Fruit fly (Drosophila melanogaster) whole organism, embryonic: Measurements from ENCODE around the gene HemK2.

Experiments
- Aef1 ChIP-seq: fragments of 200-800 bp; sonication (Bioruptor generic); IDR thresholded peaks from 3 replicates; pipeline ENCODE4 v1.3.6; 2022; ENCODE audit warnings: missing biosample characterization, missing genetic modification characterization
- CG10147 ChIP-seq: fragments of 200-800 bp; sonication (Bioruptor generic); optimal IDR thresholded peaks from 2 replicates; lab custom pipeline; 2019; ENCODE audit warnings: missing biosample characterization, mild to moderate bottlenecking, missing genetic modification characterization, moderate library complexity
- CG10654 ChIP-seq: fragments of 200-800 bp; sonication (Bioruptor generic); optimal IDR thresholded peaks from 2 replicates; lab custom pipeline; 2016; ENCODE audit warnings: missing biosample characterization, missing genetic modification characterization
- CG12155 ChIP-seq: fragments of 200-800 bp; sonication (Bioruptor generic); optimal IDR thresholded peaks from 3 replicates; lab custom pipeline; 2016; ENCODE audit warnings: missing biosample characterization, missing genetic modification characterization
- CG12744 ChIP-seq: fragments of 200-800 bp; sonication (Bioruptor generic); optimal IDR thresholded peaks from 2 replicates; lab custom pipeline; 2016; ENCODE audit warnings: missing biosample characterization, missing genetic modification characterization
- CG14014 ChIP-seq: fragments of 200-800 bp; sonication (Bioruptor generic); IDR thresholded peaks from 2 replicates; pipeline ENCODE4 v1.3.6; 2022; ENCODE audit warnings: missing biosample characterization, missing genetic modification characterization
- CG14860 ChIP-seq: fragments of 200-800 bp; sonication (Bioruptor generic); IDR thresholded peaks from 3 replicates; pipeline ENCODE4 v1.3.6; 2022; ENCODE audit warnings: missing biosample characterization, missing genetic modification characterization; ENCODE audit not compliant: partially characterized antibody
- CG15479 ChIP-seq: fragments of 200-800 bp; sonication (Bioruptor generic); optimal IDR thresholded peaks from 3 replicates; lab custom pipeline; 2019; ENCODE audit warnings: missing biosample characterization, mild to moderate bottlenecking, missing genetic modification characterization, moderate library complexity
- CG1647 ChIP-seq: fragments of 200-800 bp; sonication (Bioruptor generic); optimal IDR thresholded peaks from 3 replicates; lab custom pipeline; 2016; ENCODE audit warnings: missing biosample characterization, missing genetic modification characterization
- CG30431 ChIP-seq: fragments of 200-800 bp; sonication (Bioruptor generic); optimal IDR thresholded peaks from 2 replicates; lab custom pipeline; 2017; ENCODE audit warnings: missing biosample characterization, missing genetic modification characterization
- CG6689 ChIP-seq: fragments of 200-800 bp; sonication (Bioruptor generic); IDR thresholded peaks from 2 replicates; pipeline ENCODE4 v1.3.6; 2022; ENCODE audit warnings: missing biosample characterization, missing genetic modification characterization
- CG7372 ChIP-seq: fragments of 200-800 bp; sonication (Bioruptor generic); IDR thresholded peaks from 2 replicates; pipeline ENCODE4 v1.3.6; 2022; ENCODE audit warnings: missing biosample characterization, missing genetic modification characterization
- CG8359 ChIP-seq: fragments of 200-800 bp; sonication (Bioruptor generic); optimal IDR thresholded peaks from 2 replicates; lab custom pipeline; 2017; ENCODE audit warnings: missing biosample characterization, mild to moderate bottlenecking, missing genetic modification characterization, borderline replicate concordance
- CG8388 ChIP-seq: fragments of 200-800 bp; sonication (Bioruptor generic); optimal IDR thresholded peaks from 2 replicates; lab custom pipeline; 2019; ENCODE audit warnings: missing biosample characterization, mild to moderate bottlenecking, missing genetic modification characterization, moderate library complexity
- CG9932 ChIP-seq: fragments of 200-800 bp; sonication (Bioruptor generic); IDR thresholded peaks from 2 replicates; pipeline ENCODE4 v1.3.6; 2022; ENCODE audit warnings: missing biosample characterization, missing genetic modification characterization
- Deaf1 ChIP-seq: fragments of 200-800 bp; optimal IDR thresholded peaks from 3 replicates; lab custom pipeline; 2019; ENCODE audit warnings: missing biosample characterization, mild to moderate bottlenecking, missing genetic modification characterization, moderate library complexity
- Dll ChIP-seq: fragments of 200-800 bp; sonication (Bioruptor generic); IDR thresholded peaks from 4 replicates; pipeline ENCODE4 v1.3.6; 2022; ENCODE audit warnings: missing biosample characterization, missing genetic modification characterization; ENCODE audit not compliant: partially characterized antibody
- Doc2 ChIP-seq: fragments of 200-800 bp; sonication (Bioruptor generic); IDR thresholded peaks from 2 replicates; pipeline ENCODE4 v1.3.6; 2022; ENCODE audit warnings: missing biosample characterization, missing genetic modification characterization
- H15 ChIP-seq: fragments of 200-800 bp; sonication (Bioruptor generic); IDR thresholded peaks from 3 replicates; pipeline ENCODE4 v1.3.6; 2022; ENCODE audit warnings: missing biosample characterization, missing genetic modification characterization
- HmgZ ChIP-seq: fragments of 200-800 bp; sonication (Bioruptor generic); optimal IDR thresholded peaks from 2 replicates; lab custom pipeline; 2018; ENCODE audit warnings: missing biosample characterization, mild to moderate bottlenecking, missing genetic modification characterization
- Hmr ChIP-seq: fragments of 200-800 bp; sonication (Bioruptor generic); optimal IDR thresholded peaks from 3 replicates; lab custom pipeline; 2017; ENCODE audit warnings: mild to moderate bottlenecking, missing biosample characterization, missing genetic modification reagents, missing genetic modification characterization
- Hr51 ChIP-seq, 2 experiments: fragments of 200-800 bp; sonication (Bioruptor generic); optimal IDR thresholded peaks; 2 replicates in 1 of 2; 3 replicates in 1 of 2; lab custom pipeline; 2016 to 2018; ENCODE audit warnings: missing biosample characterization in 2 of 2, missing genetic modification characterization in 2 of 2, mild to moderate bottlenecking in 1 of 2, moderate library complexity in 1 of 2
- Lim3 ChIP-seq: fragments of 200-800 bp; sonication (Bioruptor generic); IDR thresholded peaks from 2 replicates; pipeline ENCODE4 v1.3.6; 2022; ENCODE audit warnings: missing biosample characterization, missing genetic modification characterization
- MTF-1 ChIP-seq: fragments of 200-800 bp; sonication (Bioruptor generic); optimal IDR thresholded peaks from 2 replicates; lab custom pipeline; 2018; ENCODE audit warnings: missing biosample characterization, mild to moderate bottlenecking, missing genetic modification characterization, borderline replicate concordance
- Meics ChIP-seq: fragments of 200-800 bp; sonication (Bioruptor generic); optimal IDR thresholded peaks from 2 replicates; lab custom pipeline; 2017; ENCODE audit warnings: missing biosample characterization, mild to moderate bottlenecking, missing genetic modification characterization
- NC2β ChIP-seq: fragments of 200-800 bp; sonication (Bioruptor generic); optimal IDR thresholded peaks from 2 replicates; lab custom pipeline; 2016; ENCODE audit warnings: missing biosample characterization, missing genetic modification characterization
- Ptx1 ChIP-seq: fragments of 200-800 bp; sonication (Bioruptor generic); IDR thresholded peaks from 2 replicates; pipeline ENCODE4 v1.3.6; 2022; ENCODE audit warnings: missing biosample characterization, missing genetic modification characterization
- Sin3A ChIP-seq: fragments of >200 bp; optimal IDR thresholded peaks from 2 replicates; lab custom pipeline; 2018
- abd-A ChIP-seq: fragments of 200-800 bp; sonication (Bioruptor generic); optimal IDR thresholded peaks from 3 replicates; lab custom pipeline; 2019; ENCODE audit warnings: missing biosample characterization, mild to moderate bottlenecking, missing genetic modification characterization, moderate library complexity
- ap ChIP-seq: fragments of 200-800 bp; sonication (Bioruptor generic); IDR thresholded peaks from 2 replicates; pipeline ENCODE4 v1.3.6; 2022; ENCODE audit warnings: missing biosample characterization, missing genetic modification characterization
- bab2 ChIP-seq: fragments of 200-800 bp; sonication (Bioruptor generic); optimal IDR thresholded peaks from 2 replicates; lab custom pipeline; 2016; ENCODE audit warnings: missing biosample characterization, missing genetic modification characterization
- bigmax ChIP-seq: fragments of 200-800 bp; sonication (Bioruptor generic); optimal IDR thresholded peaks from 2 replicates; lab custom pipeline; 2018; ENCODE audit warnings: missing biosample characterization, mild to moderate bottlenecking, missing genetic modification characterization
- ci ChIP-seq: fragments of 200-800 bp; sonication (Bioruptor generic); IDR thresholded peaks from 3 replicates; pipeline ENCODE4 v1.3.6; 2022; ENCODE audit warnings: missing biosample characterization, missing genetic modification characterization
- cwo ChIP-seq: fragments of 200-800 bp; sonication (Bioruptor generic); optimal IDR thresholded peaks from 3 replicates; lab custom pipeline; 2017; ENCODE audit warnings: missing biosample characterization, missing genetic modification characterization, mild to moderate bottlenecking, moderate library complexity, missing genetic modification reagents
- danr ChIP-seq: fragments of 200-800 bp; sonication (Bioruptor generic); IDR thresholded peaks from 2 replicates; pipeline ENCODE4 v1.3.6; 2022; ENCODE audit warnings: missing biosample characterization, missing genetic modification characterization
- esg ChIP-seq: fragments of 200-800 bp; sonication (Bioruptor generic); conservative IDR thresholded peaks from 2 replicates; pipeline ENCODE4 v1.3.6; 2022; ENCODE audit warnings: missing biosample characterization, missing genetic modification characterization
- fru ChIP-seq: fragments of >200 bp; optimal IDR thresholded peaks from 2 replicates; lab custom pipeline; 2017
- fu2 ChIP-seq: fragments of 200-800 bp; sonication (Bioruptor generic); optimal IDR thresholded peaks from 2 replicates; lab custom pipeline; 2016; ENCODE audit warnings: missing biosample characterization, missing genetic modification characterization
- jing ChIP-seq: fragments of 200-800 bp; sonication (Bioruptor generic); optimal IDR thresholded peaks from 2 replicates; lab custom pipeline; 2018; ENCODE audit warnings: missing biosample characterization, mild to moderate bottlenecking, missing genetic modification characterization
- nerfin-2 ChIP-seq: fragments of 200-800 bp; sonication (Bioruptor generic); IDR thresholded peaks from 2 replicates; pipeline ENCODE4 v1.3.6; 2022; ENCODE audit warnings: missing biosample characterization, missing genetic modification characterization; ENCODE audit not compliant: partially characterized antibody
- nmo ChIP-seq: fragments of 200-800 bp; sonication (Bioruptor generic); optimal IDR thresholded peaks from 2 replicates; lab custom pipeline; 2018; ENCODE audit warnings: missing biosample characterization, mild to moderate bottlenecking, missing genetic modification characterization, moderate library complexity
- org-1 ChIP-seq: fragments of 200-800 bp; sonication (Bioruptor generic); optimal IDR thresholded peaks from 2 replicates; lab custom pipeline; 2017; ENCODE audit warnings: missing biosample characterization, missing genetic modification characterization
- pros ChIP-seq: fragments of 200-800 bp; sonication (Bioruptor generic); optimal IDR thresholded peaks from 3 replicates; lab custom pipeline; 2019; ENCODE audit warnings: missing biosample characterization, mild to moderate bottlenecking, missing genetic modification characterization, moderate library complexity
- pum ChIP-seq: fragments of 200-800 bp; sonication (Bioruptor generic); optimal IDR thresholded peaks from 2 replicates; lab custom pipeline; 2016; ENCODE audit warnings: missing biosample characterization, missing genetic modification characterization
- schlank ChIP-seq: fragments of 200-800 bp; sonication (Bioruptor generic); optimal IDR thresholded peaks from 2 replicates; lab custom pipeline; 2018; ENCODE audit warnings: missing biosample characterization, mild to moderate bottlenecking, missing genetic modification characterization
- sr ChIP-seq: fragments of 200-800 bp; sonication (Bioruptor generic); IDR thresholded peaks from 3 replicates; pipeline ENCODE4 v1.3.6; 2022; ENCODE audit warnings: missing biosample characterization, missing genetic modification characterization
- stc ChIP-seq: fragments of 200-800 bp; sonication (Bioruptor generic); IDR thresholded peaks from 2 replicates; pipeline ENCODE4 v1.3.6; 2022; ENCODE audit warnings: missing biosample characterization, missing genetic modification characterization
- vfl ChIP-seq: fragments of 200-800 bp; sonication (Bioruptor generic); optimal IDR thresholded peaks from 2 replicates; lab custom pipeline; 2016; ENCODE audit warnings: missing biosample characterization, missing genetic modification characterization
- wek ChIP-seq: fragments of 200-800 bp; sonication (Bioruptor generic); optimal IDR thresholded peaks from 3 replicates; lab custom pipeline; 2018; ENCODE audit warnings: missing biosample characterization, mild to moderate bottlenecking, missing genetic modification characterization, moderate library complexity
- zen2 ChIP-seq: fragments of 200-800 bp; sonication (Bioruptor generic); IDR thresholded peaks from 3 replicates; pipeline ENCODE4 v1.3.6; 2022; ENCODE audit warnings: missing biosample characterization, missing genetic modification characterization; ENCODE audit not compliant: partially characterized antibody

The HemK2 gene

DNA sequence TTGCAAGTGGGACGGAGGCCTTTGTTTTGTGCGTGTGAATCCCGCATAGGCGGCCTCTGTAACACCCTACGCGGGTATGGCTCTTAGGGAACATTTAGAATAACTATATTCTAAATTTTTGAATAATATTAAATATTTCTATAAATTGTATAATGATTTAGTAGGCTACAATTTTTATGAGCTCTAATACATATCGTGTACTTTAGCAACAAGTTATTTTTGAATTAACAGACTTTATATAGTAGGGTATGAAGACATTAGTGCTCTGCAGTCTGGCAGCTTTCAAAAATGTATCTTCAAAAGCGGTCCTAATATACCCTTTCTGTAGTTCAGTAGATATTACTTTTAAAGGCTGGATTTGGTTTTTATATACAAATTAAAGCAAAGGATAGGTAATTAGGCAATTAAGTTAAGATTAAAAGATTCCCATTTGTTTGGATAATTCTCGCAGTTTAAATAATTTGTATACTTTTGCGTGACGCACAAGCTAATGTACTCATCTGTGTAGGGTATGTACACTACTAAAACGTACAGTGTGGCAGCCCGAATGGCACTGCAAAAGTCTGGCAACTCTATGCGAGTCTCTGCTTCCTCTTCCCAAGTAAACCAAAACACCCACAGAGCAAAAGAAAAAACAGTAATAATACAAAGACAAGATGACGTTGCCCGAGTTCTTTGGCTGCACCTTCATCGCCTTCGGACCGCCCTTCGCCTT, 6.3 kb upstream of the HemK2 start, which contains the start of the genes Snx21 and aph-1 (continued):
- TF ChIP-seq CG9932 (GFP tag; lab: Robert Waterston, UW) (peak; percentile 90), CG12155 (GFP tag; lab: Kevin White, UChicago) (peak; percentile 84), Aef1 (GFP tag; lab: Robert Waterston, UW) (peak; percentile 88), vfl (GFP tag; lab: Kevin White, UChicago) (peak; percentile 88), CG1647 (GFP tag; lab: Kevin White, UChicago) (peak; percentile 81), pum (GFP tag; lab: Kevin White, UChicago) (peak; percentile 92), CG10654 (GFP tag; lab: Kevin White, UChicago) (peak; percentile 88), zen2 (GFP tag; lab: Robert Waterston, UW) (no peak), CG12744 (GFP tag; lab: Kevin White, UChicago) (peak; percentile 26), Lim3 (GFP tag; lab: Robert Waterston, UW) (0 out of 2 replicates have a peak, but pooled peaks have one; percentile 58), danr (GFP tag; lab: Robert Waterston, UW) (peak; percentile 83), bigmax (GFP tag; lab: Kevin White, UChicago) (no peak), stc (GFP tag; lab: Robert Waterston, UW) (peak; percentile 89), ap (GFP tag; lab: Robert Waterston, UW) (peak; percentile 63), jing (GFP tag; lab: Kevin White, UChicago) (peak; percentile 65), CG8359 (peak; percentile 82), CG8388 (GFP tag; lab: Kevin White, UChicago) (peak; percentile 90), abd-A (tag; lab: Kevin White, UChicago) (peak; percentile 85), CG6689 (GFP tag; lab: Robert Waterston, UW) (peak; percentile 91), Hr51 (GFP tag; optimal IDR thresholded peaks at IDR 0.05; lab: Kevin White, UChicago) (peak; percentile 90 to 95), CG14014 (GFP tag; lab: Robert Waterston, UW) (peak; percentile 85), Meics (peak; percentile 93), pros (GFP tag; lab: Kevin White, UChicago) (peak; percentile 46), Dll (no peak), esg (peak; percentile 85), cwo (GFP tag; lab: Kevin White, UChicago) (peak; percentile 89), fu2 (GFP tag; lab: Kevin White, UChicago) (peak; percentile 80), Ptx1 (GFP tag; lab: Robert Waterston, UW) (peak; percentile 94), CG15479 (GFP tag; lab: Kevin White, UChicago) (no peak), schlank (peak; percentile 63), org-1 (GFP tag; lab: Kevin White, UChicago) (peak; percentile 86), bab2 (peak; percentile 89), nerfin-2 (GFP tag; lab: Robert Waterston, UW) (no peak), NC2β (GFP tag; lab: Kevin White, UChicago) (peak; percentile 77), sr (GFP tag; lab: Robert Waterston, UW) (peak; percentile 48; the same call in 1 of the 3 replicates), Doc2 (GFP tag; lab: Robert Waterston, UW) (0 out of 2 replicates have a peak, but pooled peaks have one; percentile 47), CG7372 (GFP tag; lab: Robert Waterston, UW) (peak; percentile 85), CG30431 (GFP tag; lab: Kevin White, UChicago) (peak; percentile 88), wek (GFP tag; lab: Kevin White, UChicago) (peak; percentile 40), Hmr (peak; percentile 95), HmgZ (tag; lab: Kevin White, UChicago) (peak; percentile 85), nmo (GFP tag; lab: Kevin White, UChicago) (peak; percentile 95), MTF-1 (GFP tag; lab: Kevin White, UChicago) (peak; percentile 50), fru (no peak), Sin3A (lab: Kevin White, UChicago) (peak; percentile 36), CG14860 (no peak), H15 (GFP tag; lab: Robert Waterston, UW) (peak; percentile 57), ci (peak; percentile 82), CG10147 (GFP tag; lab: Kevin White, UChicago) (peak; percentile 91), Deaf1 (tag; lab: Kevin White, UChicago) (peak; percentile 75)
